Worm (Caenorhabditis elegans): ENCODE data around the gene mtm-9.

The mtm-9 gene

ce11 chrV:3717751-3718150 lies 25.6 kb upstream of the mtm-9 start:
- no peak for TF ChIP-seq nhr-111 (GFP tag; optimal IDR thresholded peaks at IDR 0.05)
- no peak for TF ChIP-seq nhr-76 (tag; optimal IDR thresholded peaks at IDR 0.05)
- no peak for TF ChIP-seq ceh-32 (tag; optimal IDR thresholded peaks at IDR 0.05; ENCODE audit: poor library complexity)
- TF ChIP-seq unc-62 (GFP tag; optimal IDR thresholded peaks at IDR 0.05 in 1 of 2), result peak in 1 of 2 experiments; percentile 99
- no peak for TF ChIP-seq unc-62 (tag; optimal IDR thresholded peaks at IDR 0.05)
- TF ChIP-seq fkh-10 (GFP tag; optimal IDR thresholded peaks at IDR 0.05), result peak; percentile 61
- TF ChIP-seq nhr-77 (tag; optimal IDR thresholded peaks at IDR 0.05), result no peak
- no peak for TF ChIP-seq lin-13 (GFP tag; optimal IDR thresholded peaks at IDR 0.05)
- TF ChIP-seq php-3 (GFP tag; IDR thresholded peaks at IDR 0.05), result no peak
- TF ChIP-seq dmd-8 (GFP tag; IDR thresholded peaks at IDR 0.05), result no peak
- no peak for TF ChIP-seq F44E2.7 (GFP tag; IDR thresholded peaks at IDR 0.05)
- no peak for TF ChIP-seq mxl-2 (GFP tag; conservative IDR thresholded peaks at IDR 0.05)
- TF ChIP-seq lir-3 (tag; optimal IDR thresholded peaks at IDR 0.05), result no peak
- TF ChIP-seq Y5F2A.4 (GFP tag; optimal IDR thresholded peaks at IDR 0.05), result no peak
- TF ChIP-seq dmd-6 (GFP tag; IDR thresholded peaks at IDR 0.05), result peak; percentile 21; the same call in 1 of the 2 replicates
- TF ChIP-seq pqm-1 (tag; optimal IDR thresholded peaks at IDR 0.05), result no peak
- peak; percentile 67 for TF ChIP-seq rbr-2 (tag; optimal IDR thresholded peaks at IDR 0.05)
- no peak for TF ChIP-seq daf-19 (GFP tag; conservative IDR thresholded peaks at IDR 0.05)
- TF ChIP-seq egl-43 (GFP tag; IDR thresholded peaks at IDR 0.05), result no peak
- no peak for TF ChIP-seq cey-2 (tag; optimal IDR thresholded peaks at IDR 0.05; ENCODE audit: borderline replicate concordance, insufficient read depth)
- TF ChIP-seq hlh-11 (tag; optimal IDR thresholded peaks at IDR 0.05), result no peak
- peak; percentile 57; the same call in 1 of the 2 replicates for TF ChIP-seq hmg-1.1 (GFP tag; IDR thresholded peaks at IDR 0.05)
- TF ChIP-seq Y105C5A.15 (GFP tag; IDR thresholded peaks at IDR 0.05), result no peak
- no peak for TF ChIP-seq nhr-237 (tag; optimal IDR thresholded peaks at IDR 0.05)
- no peak for TF ChIP-seq ztf-11 (tag; optimal IDR thresholded peaks at IDR 0.05)
- TF ChIP-seq madf-9 (GFP tag; conservative IDR thresholded peaks at IDR 0.05), result no peak
- TF ChIP-seq attf-4 (tag; optimal IDR thresholded peaks at IDR 0.05), result no peak
- TF ChIP-seq ztf-7 (tag; optimal IDR thresholded peaks at IDR 0.05), result no peak
- TF ChIP-seq ceh-44 (GFP tag; IDR thresholded peaks at IDR 0.05), result no peak
- TF ChIP-seq ceh-82 (tag; optimal IDR thresholded peaks at IDR 0.05), result no peak
- no peak for TF ChIP-seq nhr-41 (GFP tag; IDR thresholded peaks at IDR 0.05)
- no peak for TF ChIP-seq F26F4.8 (GFP tag; conservative IDR thresholded peaks at IDR 0.05)
- TF ChIP-seq lsy-2 (tag; optimal IDR thresholded peaks at IDR 0.05), result peak in 1 of 2 experiments; percentile 68
- no peak for TF ChIP-seq gei-8 (GFP tag; optimal IDR thresholded peaks at IDR 0.05)
- TF ChIP-seq hif-1 (tag; optimal IDR thresholded peaks at IDR 0.05), result peak in 1 of 2 experiments; percentile 26
- TF ChIP-seq dve-1 (tag; optimal IDR thresholded peaks at IDR 0.05; ENCODE audit: insufficient read depth), result no peak
- TF ChIP-seq mxl-3 (GFP tag; optimal IDR thresholded peaks at IDR 0.05), result no peak
- TF ChIP-seq lin-39 (tag; optimal IDR thresholded peaks at IDR 0.05), result no peak
- no peak for TF ChIP-seq D1046.2 (GFP tag; IDR thresholded peaks at IDR 0.05)
- TF ChIP-seq Y48G9A.11 (GFP tag; IDR thresholded peaks at IDR 0.05), result no peak
- no peak for TF ChIP-seq zip-11 (GFP tag; IDR thresholded peaks at IDR 0.05)
- TF ChIP-seq daf-12 (tag; optimal IDR thresholded peaks at IDR 0.05), result no peak
- TF ChIP-seq mdt-29 (GFP tag; IDR thresholded peaks at IDR 0.05), result no peak
- no peak for TF ChIP-seq tag-97 (GFP tag; IDR thresholded peaks at IDR 0.05)
- TF ChIP-seq unc-130 (GFP tag; optimal IDR thresholded peaks at IDR 0.05), result no peak
- no peak for TF ChIP-seq spr-3 (GFP tag; optimal IDR thresholded peaks at IDR 0.05)
- no peak for TF ChIP-seq lin-15B (tag; optimal IDR thresholded peaks at IDR 0.05)
- TF ChIP-seq egl-27 (tag; optimal IDR thresholded peaks at IDR 0.05), result no peak
- TF ChIP-seq ces-1 (GFP tag; optimal IDR thresholded peaks at IDR 0.05), result no peak
- no peak for TF ChIP-seq ceh-28 (tag; optimal IDR thresholded peaks at IDR 0.05)
- no peak for TF ChIP-seq nhr-25 (tag; optimal IDR thresholded peaks at IDR 0.05; ENCODE audit: borderline replicate concordance, insufficient read depth)
- TF ChIP-seq tra-1 (GFP tag; IDR thresholded peaks at IDR 0.05), result no peak
